Fruit fly (Drosophila melanogaster) whole organism, embryonic: ENCODE data around the gene Fgop2.

Experiments
- Aef1 ChIP-seq: fragments of 200-800 bp; sonication (Bioruptor generic); IDR thresholded peaks from 3 replicates; pipeline ENCODE4 v1.3.6; 2022; ENCODE audit warnings: missing biosample characterization, missing genetic modification characterization
- Atf-2 ChIP-seq: fragments of 200-800 bp; sonication (Bioruptor generic); optimal IDR thresholded peaks from 2 replicates; lab custom pipeline; 2016; ENCODE audit warnings: missing biosample characterization, missing genetic modification characterization
- B-H1 ChIP-seq: fragments of 200-800 bp; sonication (Bioruptor generic); IDR thresholded peaks from 3 replicates; pipeline ENCODE4 v1.3.6; 2022; ENCODE audit warnings: missing biosample characterization, missing genetic modification characterization
- CG10267 ChIP-seq: fragments of 200-800 bp; sonication (Bioruptor generic); optimal IDR thresholded peaks from 2 replicates; lab custom pipeline; 2018; ENCODE audit warnings: missing biosample characterization, mild to moderate bottlenecking, missing genetic modification characterization, moderate library complexity
- CG11093 ChIP-seq: fragments of 200-800 bp; sonication (Bioruptor generic); IDR thresholded peaks from 3 replicates; pipeline ENCODE4 v1.3.6; 2022; ENCODE audit warnings: missing biosample characterization, missing genetic modification characterization
- CG11560 ChIP-seq: fragments of 200-800 bp; sonication (Bioruptor generic); IDR thresholded peaks from 3 replicates; pipeline ENCODE4 v1.3.6; 2022; ENCODE audit warnings: missing biosample characterization, missing genetic modification characterization
- CG1233 ChIP-seq: fragments of 200-800 bp; sonication (Bioruptor generic); optimal IDR thresholded peaks from 4 replicates; lab custom pipeline; 2018; ENCODE audit warnings: missing biosample characterization, mild to moderate bottlenecking, missing genetic modification characterization
- CG12391 ChIP-seq: fragments of 200-800 bp; sonication (Bioruptor generic); optimal IDR thresholded peaks from 3 replicates; lab custom pipeline; 2018; ENCODE audit warnings: missing biosample characterization, mild to moderate bottlenecking, missing genetic modification characterization, moderate library complexity
- CG13123 ChIP-seq: fragments of 200-800 bp; sonication (Bioruptor generic); optimal IDR thresholded peaks from 2 replicates; lab custom pipeline; 2016; ENCODE audit warnings: missing biosample characterization, missing genetic modification characterization
- CG13296 ChIP-seq: fragments of 200-800 bp; sonication (Bioruptor generic); optimal IDR thresholded peaks from 3 replicates; lab custom pipeline; 2018; ENCODE audit warnings: missing biosample characterization, mild to moderate bottlenecking, missing genetic modification characterization
- CG15479 ChIP-seq: fragments of 200-800 bp; sonication (Bioruptor generic); optimal IDR thresholded peaks from 3 replicates; lab custom pipeline; 2019; ENCODE audit warnings: missing biosample characterization, mild to moderate bottlenecking, missing genetic modification characterization, moderate library complexity
- CG1602 ChIP-seq: fragments of 200-800 bp; sonication (Bioruptor generic); optimal IDR thresholded peaks from 3 replicates; lab custom pipeline; 2016; ENCODE audit warnings: missing biosample characterization, missing genetic modification characterization
- CG16863 ChIP-seq: fragments of 200-800 bp; sonication (Bioruptor generic); optimal IDR thresholded peaks from 3 replicates; lab custom pipeline; 2016; ENCODE audit warnings: missing biosample characterization, missing genetic modification characterization
- CG18764 ChIP-seq: fragments of 200-800 bp; sonication (Bioruptor generic); optimal IDR thresholded peaks from 3 replicates; lab custom pipeline; 2016; ENCODE audit warnings: missing biosample characterization, missing genetic modification characterization
- CG2678 ChIP-seq: fragments of 200-800 bp; sonication (Bioruptor generic); optimal IDR thresholded peaks from 3 replicates; lab custom pipeline; 2019; ENCODE audit warnings: missing biosample characterization, mild to moderate bottlenecking, missing genetic modification characterization, moderate library complexity
- CG30431 ChIP-seq: fragments of 200-800 bp; sonication (Bioruptor generic); optimal IDR thresholded peaks from 2 replicates; lab custom pipeline; 2017; ENCODE audit warnings: missing biosample characterization, missing genetic modification characterization
- CG32767 ChIP-seq: fragments of 200-800 bp; sonication (Bioruptor generic); IDR thresholded peaks from 2 replicates; pipeline ENCODE4 v1.3.6; 2022; ENCODE audit warnings: missing biosample characterization, missing genetic modification characterization
- CG3847 ChIP-seq: fragments of 200-800 bp; sonication (Bioruptor generic); IDR thresholded peaks from 2 replicates; pipeline ENCODE4 v1.3.6; 2022; ENCODE audit warnings: missing biosample characterization, missing genetic modification characterization
- CG4360 ChIP-seq: fragments of 200-800 bp; sonication (Bioruptor generic); IDR thresholded peaks from 2 replicates; pipeline ENCODE4 v1.3.6; 2022; ENCODE audit warnings: missing biosample characterization, missing genetic modification characterization
- CG4404 ChIP-seq: fragments of 200-800 bp; sonication (Bioruptor generic); IDR thresholded peaks from 2 replicates; pipeline ENCODE4 v1.3.6; 2022; ENCODE audit warnings: missing biosample characterization, missing genetic modification characterization
- CG6813 ChIP-seq: fragments of 200-800 bp; sonication (Bioruptor generic); optimal IDR thresholded peaks from 2 replicates; lab custom pipeline; 2017; ENCODE audit warnings: missing biosample characterization, missing genetic modification characterization, mild to moderate bottlenecking, moderate library complexity, missing genetic modification reagents
- CG7745 ChIP-seq: fragments of 200-800 bp; sonication (Bioruptor generic); optimal IDR thresholded peaks from 2 replicates; lab custom pipeline; 2018; ENCODE audit warnings: missing biosample characterization, mild to moderate bottlenecking, missing genetic modification characterization, moderate library complexity
- CG9727 ChIP-seq: fragments of 200-800 bp; sonication (Bioruptor generic); optimal IDR thresholded peaks from 3 replicates; lab custom pipeline; 2017; ENCODE audit warnings: missing biosample characterization, mild to moderate bottlenecking, missing genetic modification characterization
- CTCF ChIP-seq: fragments of 200-800 bp; sonication (Bioruptor generic); optimal IDR thresholded peaks from 2 replicates; lab custom pipeline; 2017; ENCODE audit warnings: missing biosample characterization, mild to moderate bottlenecking, missing genetic modification characterization, moderate library complexity
- Hr39 ChIP-seq: fragments of >200 bp; optimal IDR thresholded peaks from 2 replicates; lab custom pipeline; 2017
- Mes4 ChIP-seq: fragments of 200-800 bp; sonication (Bioruptor generic); optimal IDR thresholded peaks from 2 replicates; lab custom pipeline; 2016; ENCODE audit warnings: missing biosample characterization, missing genetic modification characterization
- Opbp ChIP-seq: fragments of 200-800 bp; sonication (Bioruptor generic); IDR thresholded peaks from 3 replicates; pipeline ENCODE4 v1.3.6; 2022; ENCODE audit warnings: missing biosample characterization, missing genetic modification characterization; ENCODE audit not compliant: partially characterized antibody
- Six4 ChIP-seq: fragments of 200-800 bp; sonication (Bioruptor generic); optimal IDR thresholded peaks from 2 replicates; lab custom pipeline; 2016; ENCODE audit warnings: missing biosample characterization, missing genetic modification characterization
- bcd ChIP-seq: fragments of 200-800 bp; sonication (Bioruptor generic); optimal IDR thresholded peaks from 2 replicates; lab custom pipeline; 2017; ENCODE audit warnings: missing biosample characterization, mild to moderate bottlenecking, missing genetic modification characterization
- cg ChIP-seq: fragments of 200-800 bp; sonication (Bioruptor generic); optimal IDR thresholded peaks from 3 replicates; lab custom pipeline; 2019; ENCODE audit warnings: missing biosample characterization, mild to moderate bottlenecking, missing genetic modification characterization, moderate library complexity
- cwo ChIP-seq: fragments of 200-800 bp; sonication (Bioruptor generic); optimal IDR thresholded peaks from 3 replicates; lab custom pipeline; 2017; ENCODE audit warnings: missing biosample characterization, missing genetic modification characterization, mild to moderate bottlenecking, moderate library complexity, missing genetic modification reagents
- emc ChIP-seq: fragments of 200-800 bp; sonication (Bioruptor generic); optimal IDR thresholded peaks from 2 replicates; lab custom pipeline; 2016; ENCODE audit warnings: missing biosample characterization, missing genetic modification characterization
- eyg ChIP-seq: fragments of 200-800 bp; sonication (Bioruptor generic); optimal IDR thresholded peaks from 3 replicates; lab custom pipeline; 2016; ENCODE audit warnings: missing biosample characterization, missing genetic modification characterization
- ftz-f1 ChIP-seq: fragments of 200-800 bp; sonication (Bioruptor generic); optimal IDR thresholded peaks from 2 replicates; lab custom pipeline; 2016; ENCODE audit warnings: missing biosample characterization, missing genetic modification characterization
- gcm ChIP-seq: fragments of 200-800 bp; sonication (Bioruptor generic); optimal IDR thresholded peaks from 2 replicates; lab custom pipeline; 2019; ENCODE audit warnings: missing biosample characterization, mild to moderate bottlenecking, missing genetic modification characterization, moderate library complexity
- grn ChIP-seq: fragments of 200-800 bp; sonication (Bioruptor generic); optimal IDR thresholded peaks from 3 replicates; lab custom pipeline; 2017; ENCODE audit warnings: missing biosample characterization, missing genetic modification characterization
- knrl ChIP-seq: fragments of 200-800 bp; sonication (Bioruptor generic); IDR thresholded peaks from 3 replicates; pipeline ENCODE4 v1.3.6; 2022; ENCODE audit warnings: missing biosample characterization, missing genetic modification characterization; ENCODE audit not compliant: partially characterized antibody
- lola ChIP-seq, 3 experiments: fragments of >200 bp in 2 of 3; fragments of 200-800 bp in 1 of 3; sonication (Bioruptor generic) in 1 of 3; optimal IDR thresholded peaks; 2 replicates each; lab custom pipeline; 2017 to 2019; ENCODE audit warnings: missing biosample characterization in 3 of 3, missing genetic modification characterization in 3 of 3, mild to moderate bottlenecking in 1 of 3, moderate library complexity in 1 of 3
- mld ChIP-seq: fragments of 200-800 bp; sonication (Bioruptor generic); IDR thresholded peaks from 3 replicates; pipeline ENCODE4 v1.3.6; 2022; ENCODE audit warnings: missing biosample characterization, missing genetic modification characterization; ENCODE audit not compliant: partially characterized antibody
- pzg ChIP-seq: fragments of 200-800 bp; sonication (Bioruptor generic); optimal IDR thresholded peaks from 3 replicates; lab custom pipeline; 2018; ENCODE audit warnings: missing biosample characterization, mild to moderate bottlenecking, missing genetic modification characterization, moderate library complexity
- rib ChIP-seq: fragments of 200-800 bp; sonication (Bioruptor generic); IDR thresholded peaks from 2 replicates; pipeline ENCODE4 v1.3.6; 2022; ENCODE audit warnings: missing biosample characterization, missing genetic modification characterization
- sc ChIP-seq, 3 experiments: fragments of >200 bp in 2 of 3; fragments of 200-800 bp in 1 of 3; sonication (Bioruptor generic) in 1 of 3; optimal IDR thresholded peaks; 2 replicates in 2 of 3; 3 replicates in 1 of 3; lab custom pipeline; 2017; ENCODE audit warnings: mild to moderate bottlenecking in 1 of 3, missing biosample characterization in 1 of 3, missing genetic modification characterization in 1 of 3, missing genetic modification reagents in 1 of 3
- sd ChIP-seq: fragments of 200-800 bp; sonication (Bioruptor generic); optimal IDR thresholded peaks from 3 replicates; lab custom pipeline; 2018; ENCODE audit warnings: missing biosample characterization, mild to moderate bottlenecking, missing genetic modification characterization, moderate library complexity
- sens ChIP-seq: fragments of 200-800 bp; sonication (Bioruptor generic); peaks from one replicate; lab custom pipeline; 2016; ENCODE audit warnings: missing biosample characterization, missing genetic modification characterization
- slp2 ChIP-seq: fragments of 200-800 bp; sonication (Bioruptor generic); optimal IDR thresholded peaks from 2 replicates; lab custom pipeline; 2016; ENCODE audit warnings: missing biosample characterization, missing genetic modification characterization
- tna ChIP-seq: fragments of 200-800 bp; sonication (Bioruptor generic); IDR thresholded peaks from 2 replicates; pipeline ENCODE4 v1.3.6; 2022; ENCODE audit warnings: missing biosample characterization, missing genetic modification characterization; ENCODE audit not compliant: partially characterized antibody
- ttk ChIP-seq: fragments of 200-800 bp; sonication (Bioruptor generic); IDR thresholded peaks from 2 replicates; pipeline ENCODE4 v2.1.2; 2022; ENCODE audit warnings: missing biosample characterization, missing genetic modification characterization
- wor ChIP-seq: fragments of 200-800 bp; sonication (Bioruptor generic); IDR thresholded peaks from 2 replicates; pipeline ENCODE4 v1.3.6; 2022; ENCODE audit warnings: missing biosample characterization, missing genetic modification characterization
- zf30C ChIP-seq: fragments of 200-800 bp; sonication (Bioruptor generic); optimal IDR thresholded peaks from 3 replicates; lab custom pipeline; 2018; ENCODE audit warnings: missing biosample characterization, mild to moderate bottlenecking, missing genetic modification characterization
- zfh1 ChIP-seq: fragments of 200-800 bp; sonication (Bioruptor generic); IDR thresholded peaks from 3 replicates; pipeline ENCODE4 v1.3.6; 2022; ENCODE audit warnings: missing biosample characterization, missing genetic modification characterization

The Fgop2 gene

dm6 chr2L:6919203-6919849 is 25.8 kb downstream of the Fgop2 start (continued):
- TF ChIP-seq CG4404 (GFP tag; lab: Robert Waterston, UW), result no peak
- peak; percentile 27 for TF ChIP-seq CG12391 (tag; lab: Kevin White, UChicago)
- TF ChIP-seq mld (GFP tag; lab: Robert Waterston, UW), result 0 out of 3 replicates have a peak, but pooled peaks have one; percentile 33
- TF ChIP-seq CG11093 (GFP tag; lab: Robert Waterston, UW), result no peak
- TF ChIP-seq grn (GFP tag; lab: Kevin White, UChicago), result no peak
- no peak for TF ChIP-seq CG11560
- 0 out of 3 replicates have a peak, but pooled peaks have one; percentile 33 for TF ChIP-seq Opbp
- no peak for TF ChIP-seq ttk (GFP tag; lab: Robert Waterston, UW)
- no peak for TF ChIP-seq ftz-f1 (GFP tag; lab: Kevin White, UChicago)
- no peak for TF ChIP-seq Six4
- peak; percentile 63; the same call in 1 of the 2 replicates for TF ChIP-seq CG32767 (GFP tag; lab: Robert Waterston, UW)
- no peak for TF ChIP-seq eyg
- no peak for TF ChIP-seq wor
- peak; percentile 27; the same call in 1 of the 2 replicates for TF ChIP-seq tna (GFP tag; lab: Robert Waterston, UW)
- no peak for TF ChIP-seq CG30431
- TF ChIP-seq CG10267 (tag; lab: Kevin White, UChicago), result peak; percentile 9
- peak; percentile 8 for TF ChIP-seq CG1233
- no peak for TF ChIP-seq CG1602 (GFP tag; lab: Kevin White, UChicago)
- TF ChIP-seq CG16863 (GFP tag; lab: Kevin White, UChicago), result no peak
- TF ChIP-seq CG9727 (GFP tag; lab: Kevin White, UChicago), result no peak
- no peak for TF ChIP-seq CG7745 (tag; lab: Kevin White, UChicago)
- no peak for TF ChIP-seq gcm (GFP tag; lab: Kevin White, UChicago)
- no peak for TF ChIP-seq sd (tag; lab: Kevin White, UChicago)
- no peak for TF ChIP-seq sc (optimal IDR thresholded peaks at IDR 0.05; lab: Kevin White, UChicago)
- TF ChIP-seq sc (GFP tag; optimal IDR thresholded peaks at IDR 0.05; lab: Kevin White, UChicago), result no peak
- no peak for TF ChIP-seq CG6813 (GFP tag; lab: Kevin White, UChicago)
- TF ChIP-seq CG13123 (GFP tag; lab: Kevin White, UChicago), result no peak
- TF ChIP-seq Mes4 (GFP tag; lab: Kevin White, UChicago), result no peak
- TF ChIP-seq CG13296, result no peak
- no peak for TF ChIP-seq sens (GFP tag; lab: Kevin White, UChicago)
- TF ChIP-seq knrl (GFP tag; lab: Robert Waterston, UW), result no peak
- TF ChIP-seq cwo, result no peak
- TF ChIP-seq CG15479 (GFP tag; lab: Kevin White, UChicago), result peak; percentile 63
- TF ChIP-seq pzg (GFP tag; lab: Kevin White, UChicago), result peak; percentile 49
- no peak for TF ChIP-seq zfh1 (GFP tag; lab: Robert Waterston, UW)
- TF ChIP-seq slp2 (GFP tag; lab: Kevin White, UChicago), result no peak
- TF ChIP-seq cg (GFP tag; lab: Kevin White, UChicago), result peak; percentile 95
- TF ChIP-seq B-H1, result no peak
- no peak for TF ChIP-seq Aef1 (GFP tag; lab: Robert Waterston, UW)
- no peak for TF ChIP-seq emc (GFP tag; lab: Kevin White, UChicago)
- no peak for TF ChIP-seq Atf-2 (GFP tag; lab: Kevin White, UChicago)
- no peak for TF ChIP-seq CG18764 (GFP tag; lab: Kevin White, UChicago)
- TF ChIP-seq CG4360 (GFP tag; lab: Robert Waterston, UW), result no peak
- no peak for TF ChIP-seq CTCF (GFP tag; lab: Kevin White, UChicago)
- TF ChIP-seq zf30C (GFP tag; lab: Kevin White, UChicago), result no peak
- peak; percentile 69; the same call in 1 of the 2 replicates for TF ChIP-seq rib (GFP tag; lab: Robert Waterston, UW)
- no peak for TF ChIP-seq CG3847
- TF ChIP-seq Hr39 (lab: Kevin White, UChicago), result no peak
- TF ChIP-seq bcd (GFP tag; lab: Kevin White, UChicago), result no peak
- peak; percentile 39 for TF ChIP-seq CG2678
- TF ChIP-seq lola (GFP tag; optimal IDR thresholded peaks at IDR 0.05; lab: Kevin White, UChicago), result no peak
